Fruit fly (Drosophila melanogaster): ENCODE results near the gene CG14315.

CG14315 gene

dm6 chr3R:18121385-18122151, 36.9 kb upstream of the CG14315 start (continued):
- TF ChIP-seq bigmax (GFP tag; optimal IDR thresholded peaks at IDR 0.05) (no peak), h (optimal IDR thresholded peaks at IDR 0.05) (no peak), Sin3A (optimal IDR thresholded peaks at IDR 0.05) (no peak), CG3726 (GFP tag; IDR thresholded peaks at IDR 0.05) (no peak), schlank (tag; optimal IDR thresholded peaks at IDR 0.05) (no peak), HLH4C (GFP tag; IDR thresholded peaks at IDR 0.05; ENCODE audit: partially characterized antibody) (no peak), CG12236 (GFP tag; optimal IDR thresholded peaks at IDR 0.05) (no peak), peb (GFP tag; IDR thresholded peaks at IDR 0.05) (no peak), sob (GFP tag; IDR thresholded peaks at IDR 0.05) (no peak), CG4730 (GFP tag; IDR thresholded peaks at IDR 0.05) (no peak), tin (GFP tag; optimal IDR thresholded peaks at IDR 0.05) (no peak), CG9609 (GFP tag; optimal IDR thresholded peaks at IDR 0.05) (no peak), CG6654 (GFP tag; optimal IDR thresholded peaks at IDR 0.05) (no peak), CG8359 (GFP tag; optimal IDR thresholded peaks at IDR 0.05; ENCODE audit: borderline replicate concordance) (no peak), CG9437 (GFP tag; optimal IDR thresholded peaks at IDR 0.05) (no peak), unc-4 (GFP tag; IDR thresholded peaks at IDR 0.05; ENCODE audit: partially characterized antibody) (no peak), CG1529 (GFP tag; optimal IDR thresholded peaks at IDR 0.05) (no peak), CG9932 (GFP tag; IDR thresholded peaks at IDR 0.05) (no peak; the same call in 1 of the 2 replicates), CG8290 (GFP tag; optimal IDR thresholded peaks at IDR 0.05) (no peak), CG8290 (tag; optimal IDR thresholded peaks at IDR 0.05) (peak in 1 of 2 experiments; percentile 30), Bteb2 (GFP tag; optimal IDR thresholded peaks at IDR 0.05) (no peak), MBD-R2 (GFP tag; IDR thresholded peaks at IDR 0.05) (no peak), CTCF (GFP tag; optimal IDR thresholded peaks at IDR 0.05) (peak; percentile 84), Hr51 (GFP tag; optimal IDR thresholded peaks at IDR 0.05) (no peak), knrl (GFP tag; IDR thresholded peaks at IDR 0.05; ENCODE audit: partially characterized antibody) (no peak), Myb (GFP tag; optimal IDR thresholded peaks at IDR 0.05) (no peak), CG11247 (GFP tag; IDR thresholded peaks at IDR 0.05) (no peak), Doc3 (GFP tag; IDR thresholded peaks at IDR 0.05; ENCODE audit: partially characterized antibody) (no peak), CG6254 (GFP tag; optimal IDR thresholded peaks at IDR 0.05) (no peak), CG3847 (GFP tag; IDR thresholded peaks at IDR 0.05) (no peak), Jarid2 (GFP tag; optimal IDR thresholded peaks at IDR 0.05) (peak; percentile 91), CG7745 (tag; optimal IDR thresholded peaks at IDR 0.05) (no peak), slp2 (GFP tag; optimal IDR thresholded peaks at IDR 0.05) (no peak), Max (GFP tag; optimal IDR thresholded peaks at IDR 0.05) (no peak), CG10366 (GFP tag; IDR thresholded peaks at IDR 0.05) (no peak), jigr1 (GFP tag; IDR thresholded peaks at IDR 0.05) (no peak), ac (GFP tag; optimal IDR thresholded peaks at IDR 0.05) (no peak), CG17186 (GFP tag; optimal IDR thresholded peaks at IDR 0.05) (no peak), CG2712 (tag; optimal IDR thresholded peaks at IDR 0.05) (no peak), CrebB (tag; optimal IDR thresholded peaks at IDR 0.05) (no peak), Mes4 (GFP tag; optimal IDR thresholded peaks at IDR 0.05) (no peak), CG7786 (GFP tag; optimal IDR thresholded peaks at IDR 0.05) (no peak), CG4707 (GFP tag; optimal IDR thresholded peaks at IDR 0.05) (no peak), ci (GFP tag; IDR thresholded peaks at IDR 0.05) (peak; percentile 42; the same call in 1 of the 3 replicates), Sry-β (GFP tag; optimal IDR thresholded peaks at IDR 0.05) (no peak), Bdp1 (GFP tag; optimal IDR thresholded peaks at IDR 0.05) (no peak), CG4360 (GFP tag; IDR thresholded peaks at IDR 0.05) (no peak), NFAT (GFP tag; IDR thresholded peaks at IDR 0.05) (no peak), CG10565 (GFP tag; optimal IDR thresholded peaks at IDR 0.05) (no peak), aop (GFP tag; IDR thresholded peaks at IDR 0.05) (no peak), dm (GFP tag; optimal IDR thresholded peaks at IDR 0.05) (no peak), Fer1 (GFP tag; optimal IDR thresholded peaks at IDR 0.05) (no peak)

Data from whole organism, embryonic.